Fruit fly (Drosophila melanogaster) whole organism, embryonic: ENCODE data around the gene Hasp.

Source experiments
- Ada2b ChIP-seq: fragments of 200-800 bp; sonication (Bioruptor generic); IDR thresholded peaks from 2 replicates; pipeline ENCODE4 v1.3.6; 2022; ENCODE audit warnings: missing biosample characterization, missing genetic modification characterization
- CG11085 ChIP-seq: fragments of 200-800 bp; sonication (Bioruptor generic); IDR thresholded peaks from 2 replicates; pipeline ENCODE4 v1.3.6; 2022; ENCODE audit warnings: missing biosample characterization, missing genetic modification characterization
- CG11456 ChIP-seq: fragments of 200-800 bp; sonication (Bioruptor generic); IDR thresholded peaks from 3 replicates; pipeline ENCODE4 v1.3.6; 2022; ENCODE audit warnings: missing biosample characterization, missing genetic modification characterization
- CG11696 ChIP-seq: fragments of 200-800 bp; sonication (Bioruptor generic); IDR thresholded peaks from 2 replicates; pipeline ENCODE4 v1.3.6; 2022; ENCODE audit warnings: missing biosample characterization, missing genetic modification characterization
- CG12769 ChIP-seq: fragments of 200-800 bp; sonication (Bioruptor generic); optimal IDR thresholded peaks from 2 replicates; lab custom pipeline; 2019; ENCODE audit warnings: missing biosample characterization, mild to moderate bottlenecking, missing genetic modification characterization, moderate library complexity
- CG12942 ChIP-seq: fragments of 200-800 bp; sonication (Bioruptor generic); optimal IDR thresholded peaks from 3 replicates; lab custom pipeline; 2016; ENCODE audit warnings: missing biosample characterization, missing genetic modification characterization
- CG14014 ChIP-seq: fragments of 200-800 bp; sonication (Bioruptor generic); IDR thresholded peaks from 2 replicates; pipeline ENCODE4 v1.3.6; 2022; ENCODE audit warnings: missing biosample characterization, missing genetic modification characterization
- CG14441 ChIP-seq: fragments of 200-800 bp; sonication (Bioruptor generic); IDR thresholded peaks from 2 replicates; pipeline ENCODE4 v1.3.6; 2022; ENCODE audit warnings: missing biosample characterization, missing genetic modification characterization
- CG14965 ChIP-seq: fragments of 200-800 bp; sonication (Bioruptor generic); optimal IDR thresholded peaks from 2 replicates; lab custom pipeline; 2016; ENCODE audit warnings: missing biosample characterization, missing genetic modification characterization, borderline replicate concordance
- CG17568 ChIP-seq: fragments of 200-800 bp; sonication (Bioruptor generic); optimal IDR thresholded peaks from 2 replicates; lab custom pipeline; 2018; ENCODE audit warnings: missing biosample characterization, mild to moderate bottlenecking, missing genetic modification characterization, moderate library complexity
- CG17912 ChIP-seq: fragments of 200-800 bp; sonication (Bioruptor generic); optimal IDR thresholded peaks from 2 replicates; lab custom pipeline; 2018; ENCODE audit warnings: missing biosample characterization, mild to moderate bottlenecking, missing genetic modification characterization
- CG4328 ChIP-seq: fragments of 200-800 bp; sonication (Bioruptor generic); optimal IDR thresholded peaks from 3 replicates; lab custom pipeline; 2017; ENCODE audit warnings: missing biosample characterization, missing genetic modification reagents, missing genetic modification characterization
- CG4707 ChIP-seq: fragments of 200-800 bp; sonication (Bioruptor generic); optimal IDR thresholded peaks from 2 replicates; lab custom pipeline; 2018; ENCODE audit warnings: missing biosample characterization, mild to moderate bottlenecking, missing genetic modification characterization, moderate library complexity
- CG4820 ChIP-seq: fragments of 200-800 bp; sonication (Bioruptor generic); optimal IDR thresholded peaks from 3 replicates; lab custom pipeline; 2016; ENCODE audit warnings: missing biosample characterization, missing genetic modification characterization
- CG6765 ChIP-seq: fragments of 200-800 bp; sonication (Bioruptor generic); optimal IDR thresholded peaks from 3 replicates; lab custom pipeline; 2017; ENCODE audit warnings: missing biosample characterization, mild to moderate bottlenecking, missing genetic modification characterization
- CG7786 ChIP-seq: fragments of 200-800 bp; sonication (Bioruptor generic); optimal IDR thresholded peaks from 2 replicates; lab custom pipeline; 2016; ENCODE audit warnings: missing biosample characterization, missing genetic modification characterization
- CG8089 ChIP-seq: fragments of 200-800 bp; sonication (Bioruptor generic); optimal IDR thresholded peaks from 3 replicates; lab custom pipeline; 2016; ENCODE audit warnings: missing biosample characterization, missing genetic modification characterization
- CG8290 ChIP-seq, 3 experiments: fragments of 200-800 bp; sonication (Bioruptor generic); optimal IDR thresholded peaks; 2 replicates each; lab custom pipeline; 2016 to 2019; ENCODE audit warnings: missing biosample characterization in 3 of 3, missing genetic modification characterization in 3 of 3, mild to moderate bottlenecking in 2 of 3, moderate library complexity in 1 of 3
- Ets65A ChIP-seq: fragments of 200-800 bp; sonication (Bioruptor generic); peaks from one replicate; lab custom pipeline; 2016; ENCODE audit warnings: missing biosample characterization, missing genetic modification characterization
- Fer2 ChIP-seq: fragments of 200-800 bp; sonication (Bioruptor generic); optimal IDR thresholded peaks from 2 replicates; lab custom pipeline; 2018; ENCODE audit warnings: missing biosample characterization, mild to moderate bottlenecking, missing genetic modification characterization, moderate library complexity
- HmgD ChIP-seq: fragments of 200-800 bp; sonication (Bioruptor generic); optimal IDR thresholded peaks from 3 replicates; lab custom pipeline; 2016; ENCODE audit warnings: missing biosample characterization, missing genetic modification characterization
- Med ChIP-seq: fragments of 200-800 bp; sonication (Bioruptor generic); peaks from one replicate; lab custom pipeline; 2016; ENCODE audit warnings: missing biosample characterization, missing genetic modification characterization, mild to moderate bottlenecking, inconsistent platforms, moderate library complexity
- Opbp ChIP-seq: fragments of 200-800 bp; sonication (Bioruptor generic); IDR thresholded peaks from 3 replicates; pipeline ENCODE4 v1.3.6; 2022; ENCODE audit warnings: missing biosample characterization, missing genetic modification characterization; ENCODE audit not compliant: partially characterized antibody
- Sin3A ChIP-seq: fragments of >200 bp; optimal IDR thresholded peaks from 2 replicates; lab custom pipeline; 2018
- Sox100B ChIP-seq: fragments of 200-800 bp; sonication (Bioruptor generic); optimal IDR thresholded peaks from 3 replicates; lab custom pipeline; 2018; ENCODE audit warnings: missing biosample characterization, mild to moderate bottlenecking, missing genetic modification characterization
- Usf ChIP-seq: fragments of 200-800 bp; sonication (Bioruptor generic); optimal IDR thresholded peaks from 2 replicates; lab custom pipeline; 2017; ENCODE audit warnings: missing genotype, missing biosample characterization, missing genetic modification characterization
- btn ChIP-seq: fragments of 200-800 bp; sonication (Bioruptor generic); optimal IDR thresholded peaks from 2 replicates; lab custom pipeline; 2016; ENCODE audit warnings: missing biosample characterization, missing genetic modification characterization
- ci ChIP-seq: fragments of 200-800 bp; sonication (Bioruptor generic); IDR thresholded peaks from 3 replicates; pipeline ENCODE4 v1.3.6; 2022; ENCODE audit warnings: missing biosample characterization, missing genetic modification characterization
- croc ChIP-seq: fragments of 200-800 bp; sonication (Bioruptor generic); conservative IDR thresholded peaks from 3 replicates; pipeline ENCODE4 v1.3.6; 2022; ENCODE audit warnings: missing biosample characterization, missing genetic modification characterization
- dmrt99B ChIP-seq: fragments of 200-800 bp; sonication (Bioruptor generic); optimal IDR thresholded peaks from 2 replicates; lab custom pipeline; 2018; ENCODE audit warnings: missing biosample characterization, mild to moderate bottlenecking, missing genetic modification characterization, moderate library complexity
- gt ChIP-seq: fragments of 200-800 bp; sonication (Bioruptor generic); IDR thresholded peaks from 2 replicates; pipeline ENCODE4 v1.3.6; 2022; ENCODE audit warnings: missing biosample characterization, missing genetic modification characterization
- hbn ChIP-seq: fragments of 200-800 bp; sonication (Bioruptor generic); IDR thresholded peaks from 2 replicates; pipeline ENCODE4 v1.3.6; 2022; ENCODE audit warnings: missing biosample characterization, missing genetic modification characterization; ENCODE audit not compliant: partially characterized antibody
- inv ChIP-seq: fragments of 200-800 bp; sonication (Bioruptor generic); IDR thresholded peaks from 2 replicates; pipeline ENCODE4 v1.3.6; 2022; ENCODE audit warnings: missing biosample characterization, missing genetic modification characterization; ENCODE audit not compliant: partially characterized antibody
- lov ChIP-seq, 2 experiments: fragments of 200-800 bp in 1 of 2; fragments of >200 bp in 1 of 2; sonication (Bioruptor generic) in 1 of 2; IDR thresholded peaks in 1 of 2; optimal IDR thresholded peaks in 1 of 2; 2 replicates in 1 of 2; 3 replicates in 1 of 2; pipeline versions ENCODE4 v1.3.6 to Lab custom; 2017 to 2022; ENCODE audit warnings: missing biosample characterization in 1 of 2, missing genetic modification characterization in 1 of 2
- mam ChIP-seq: fragments of 200-800 bp; sonication (Bioruptor generic); optimal IDR thresholded peaks from 3 replicates; lab custom pipeline; 2016; ENCODE audit warnings: missing biosample characterization, missing genetic modification characterization
- nau ChIP-seq: fragments of 200-800 bp; sonication (Bioruptor generic); optimal IDR thresholded peaks from 3 replicates; lab custom pipeline; 2017; ENCODE audit warnings: missing biosample characterization, mild to moderate bottlenecking, missing genetic modification characterization, missing genetic modification reagents
- nerfin-1 ChIP-seq: fragments of 200-800 bp; sonication (Bioruptor generic); optimal IDR thresholded peaks from 3 replicates; lab custom pipeline; 2019; ENCODE audit warnings: missing biosample characterization, mild to moderate bottlenecking, missing genetic modification characterization, moderate library complexity
- pros ChIP-seq: fragments of 200-800 bp; sonication (Bioruptor generic); optimal IDR thresholded peaks from 3 replicates; lab custom pipeline; 2019; ENCODE audit warnings: missing biosample characterization, mild to moderate bottlenecking, missing genetic modification characterization, moderate library complexity
- rib ChIP-seq: fragments of 200-800 bp; sonication (Bioruptor generic); IDR thresholded peaks from 2 replicates; pipeline ENCODE4 v1.3.6; 2022; ENCODE audit warnings: missing biosample characterization, missing genetic modification characterization
- ro ChIP-seq: fragments of 200-800 bp; sonication (Bioruptor generic); IDR thresholded peaks from 2 replicates; pipeline ENCODE4 v1.3.6; 2022; ENCODE audit warnings: missing biosample characterization, missing genetic modification characterization
- run ChIP-seq: fragments of 200-800 bp; sonication (Bioruptor generic); optimal IDR thresholded peaks from 3 replicates; lab custom pipeline; 2018; ENCODE audit warnings: missing biosample characterization, mild to moderate bottlenecking, missing genetic modification characterization
- seq ChIP-seq: fragments of 200-800 bp; sonication (Bioruptor generic); IDR thresholded peaks from 2 replicates; pipeline ENCODE4 v1.3.6; 2022; ENCODE audit warnings: missing biosample characterization, missing genetic modification characterization
- tll ChIP-seq, 2 experiments: fragments of 200-800 bp in 1 of 2; fragments of >200 bp in 1 of 2; sonication (Bioruptor generic) in 1 of 2; optimal IDR thresholded peaks; 2 replicates each; lab custom pipeline; 2017 to 2019; ENCODE audit warnings: missing biosample characterization in 2 of 2, missing genetic modification characterization in 2 of 2, mild to moderate bottlenecking in 1 of 2, moderate library complexity in 1 of 2
- trh ChIP-seq: fragments of 200-800 bp; sonication (Bioruptor generic); optimal IDR thresholded peaks from 2 replicates; lab custom pipeline; 2016; ENCODE audit warnings: missing biosample characterization, missing genetic modification characterization
- twi ChIP-seq: fragments of 200-800 bp; optimal IDR thresholded peaks from 2 replicates; lab custom pipeline; 2019; ENCODE audit warnings: missing biosample characterization, mild to moderate bottlenecking, missing genetic modification characterization, moderate library complexity
- yki ChIP-seq: fragments of >200 bp; optimal IDR thresholded peaks from 3 replicates; lab custom pipeline; 2018
- zen ChIP-seq: fragments of 200-800 bp; sonication (Bioruptor generic); optimal IDR thresholded peaks from 3 replicates; lab custom pipeline; 2018; ENCODE audit warnings: missing biosample characterization, mild to moderate bottlenecking, missing genetic modification characterization, moderate library complexity

Gene Hasp

DNA sequence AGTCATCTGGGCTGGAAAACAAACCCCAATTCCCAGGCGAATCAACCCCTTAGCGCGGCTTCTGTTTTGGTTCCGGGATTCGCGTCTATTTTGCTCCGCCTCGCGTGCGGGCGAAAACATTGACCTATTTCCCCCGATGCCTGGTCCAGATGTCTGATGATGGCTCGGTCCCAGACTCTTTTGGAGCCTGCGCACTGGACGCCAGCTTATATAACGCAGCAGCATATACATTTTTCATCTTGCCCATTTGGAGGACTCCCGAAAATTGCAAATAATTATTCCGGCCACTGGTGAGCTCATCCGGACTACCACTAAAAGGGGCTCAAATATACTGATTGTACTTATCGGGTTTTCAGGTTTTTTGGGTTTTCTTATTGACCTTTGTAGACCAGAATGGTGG is 942 bp downstream of the Hasp start (continued):
- TF ChIP-seq CG6765 (GFP tag; lab: Kevin White, UChicago) (no peak), dmrt99B (tag; lab: Kevin White, UChicago) (no peak), Med (GFP tag; lab: Kevin White, UChicago) (peak; percentile 53), hbn (GFP tag; lab: Robert Waterston, UW) (no peak), inv (GFP tag; lab: Robert Waterston, UW) (no peak), pros (no peak), seq (GFP tag; lab: Robert Waterston, UW) (peak; percentile 16; the same call in 1 of the 2 replicates), nau (GFP tag; lab: Kevin White, UChicago) (no peak), gt (GFP tag; lab: Robert Waterston, UW) (no peak), CG8089 (GFP tag; lab: Kevin White, UChicago) (no peak), Fer2 (no peak), CG7786 (no peak), CG8290 (GFP tag; optimal IDR thresholded peaks at IDR 0.05; lab: Kevin White, UChicago) (no peak), CG8290 (tag; optimal IDR thresholded peaks at IDR 0.05; lab: Kevin White, UChicago) (no peak), ro (no peak)

- TF ChIP-seq Ets65A (GFP tag; lab: Kevin White, UChicago) (peak; percentile 91), CG17568 (GFP tag; lab: Kevin White, UChicago) (no peak)
Measured at dm6 chr2L:19512184-19512583, 4.8 kb downstream of the Hasp start.

dm6 chr2L:19508361-19508918 is 8.6 kb downstream of the Hasp start, which contains the start of gene cyst:
Gene cyst, minus strand, starts transcription at chr2L:19508764.
- TF ChIP-seq zen (tag; lab: Kevin White, UChicago) (no peak), CG12769 (tag; lab: Kevin White, UChicago) (no peak), Sin3A (lab: Kevin White, UChicago) (peak; percentile 97), CG4328 (no peak), btn (GFP tag; lab: Kevin White, UChicago) (no peak), CG11696 (GFP tag; lab: Robert Waterston, UW) (no peak), ci (GFP tag; lab: Robert Waterston, UW) (0 out of 3 replicates have a peak, but pooled peaks have one; percentile 34), croc (GFP tag; lab: Robert Waterston, UW) (no peak), inv (GFP tag; lab: Robert Waterston, UW) (peak; percentile 94), pros (no peak), CG12942 (GFP tag; lab: Kevin White, UChicago) (no peak), CG14441 (no peak), rib (GFP tag; lab: Robert Waterston, UW) (no peak), Opbp (GFP tag; lab: Robert Waterston, UW) (peak; percentile 97), CG14014 (GFP tag; lab: Robert Waterston, UW) (no peak), CG17912 (GFP tag; lab: Kevin White, UChicago) (no peak), CG14965 (GFP tag; lab: Kevin White, UChicago) (no peak), CG11456 (GFP tag; lab: Robert Waterston, UW) (peak; percentile 36; the same call in 1 of the 3 replicates), CG4820 (GFP tag; lab: Kevin White, UChicago) (peak; percentile 12), Sox100B (GFP tag; lab: Kevin White, UChicago) (no peak), CG4707 (GFP tag; lab: Kevin White, UChicago) (no peak), Ada2b (no peak), yki (lab: Kevin White, UChicago) (no peak), run (tag; lab: Kevin White, UChicago) (no peak), twi (tag; lab: Kevin White, UChicago) (no peak), CG11085 (GFP tag; lab: Robert Waterston, UW) (no peak), tll (GFP tag; optimal IDR thresholded peaks at IDR 0.05; lab: Kevin White, UChicago) (no peak), lov (optimal IDR thresholded peaks at IDR 0.05; lab: Kevin White, UChicago) (no peak), lov (GFP tag; IDR thresholded peaks at IDR 0.05; lab: Robert Waterston, UW) (no peak), nerfin-1 (peak; percentile 64), HmgD (peak; percentile 54), Usf (GFP tag; lab: Kevin White, UChicago) (no peak), mam (GFP tag; lab: Kevin White, UChicago) (peak; percentile 70), trh (GFP tag; lab: Kevin White, UChicago) (no peak)
